Fruit fly (Drosophila melanogaster): ENCODE measurements around the gene olf413.

olf413 gene

dm6 chr3L:22197666-22198065 lies 61.8 kb downstream of the olf413 start:
- TF ChIP-seq CTCF (optimal IDR thresholded peaks at IDR 0.05): no peak
- TF ChIP-seq CG8478 (optimal IDR thresholded peaks at IDR 0.05): no peak

dm6 chr3L:22199351-22199750 lies 63.5 kb downstream of the olf413 start:
- TF ChIP-seq CG8478 (optimal IDR thresholded peaks at IDR 0.05) (no peak), CTCF (optimal IDR thresholded peaks at IDR 0.05) (no peak)

- no peak for TF ChIP-seq CG8478 (optimal IDR thresholded peaks at IDR 0.05)
- no peak for TF ChIP-seq CTCF (optimal IDR thresholded peaks at IDR 0.05)
Measured at dm6 chr3L:22204527-22204926, 68.6 kb downstream of the olf413 start.

- TF ChIP-seq CG8478 (optimal IDR thresholded peaks at IDR 0.05) (no peak), CTCF (optimal IDR thresholded peaks at IDR 0.05) (no peak)
Measured at dm6 chr3L:22207113-22207512, 71.2 kb downstream of the olf413 start.

- no peak for TF ChIP-seq CG8478 (optimal IDR thresholded peaks at IDR 0.05)
Measured at dm6 chr3L:22209658-22210057, 73.8 kb downstream of the olf413 start.

dm6 chr3L:22214725-22215124 lies 78.8 kb downstream of the olf413 start:
- peak; percentile 70 to 82 for TF ChIP-seq CTCF (optimal IDR thresholded peaks at IDR 0.05)
- no peak for TF ChIP-seq CG8478 (optimal IDR thresholded peaks at IDR 0.05)

dm6 chr3L:22223071-22223470 lies 87.2 kb downstream of the olf413 start:
- peak; percentile 84 to 87 for TF ChIP-seq CTCF (optimal IDR thresholded peaks at IDR 0.05)
- no peak for TF ChIP-seq CG8478 (optimal IDR thresholded peaks at IDR 0.05)

- TF ChIP-seq CG8478 (optimal IDR thresholded peaks at IDR 0.05): no peak
- TF ChIP-seq CTCF (optimal IDR thresholded peaks at IDR 0.05): no peak
Measured at dm6 chr3L:22237658-22238057, 101.8 kb downstream of the olf413 start.

- TF ChIP-seq CG8478 (optimal IDR thresholded peaks at IDR 0.05) (no peak), CTCF (optimal IDR thresholded peaks at IDR 0.05) (no peak)
Measured at dm6 chr3L:22242241-22242640, 106.4 kb downstream of the olf413 start.

- no peak for TF ChIP-seq CTCF (optimal IDR thresholded peaks at IDR 0.05)
- no peak for TF ChIP-seq CG8478 (optimal IDR thresholded peaks at IDR 0.05)
Measured at dm6 chr3L:22262797-22263423, 127.0 kb downstream of the olf413 start, which contains the start of the genes Rich and Ddx1. Rich (minus strand) TSS chr3L:22262921. Ddx1 (plus strand) TSS chr3L:22263369.

dm6 chr3L:22266535-22266934 lies 130.6 kb downstream of the olf413 start, which contains the start of gene CG11523:
CG11523 (minus strand) TSS chr3L:22266679.
- TF ChIP-seq CTCF (optimal IDR thresholded peaks at IDR 0.05): peak; percentile 52 to 54
- no peak for TF ChIP-seq CG8478 (optimal IDR thresholded peaks at IDR 0.05)

dm6 chr3L:22267248-22267957 lies 131.5 kb downstream of the olf413 start, which contains the start of gene Csp:
Csp (plus strand) TSS chr3L:22267382.
- TF ChIP-seq CG8478 (optimal IDR thresholded peaks at IDR 0.05): no peak
- peak; percentile 93 to 97 for TF ChIP-seq CTCF (optimal IDR thresholded peaks at IDR 0.05)

dm6 chr3L:22273529-22274301 lies 137.8 kb downstream of the olf413 start, which contains the start of gene Srpk79D:
Srpk79D (plus strand) TSS chr3L:22273985.
- no peak for TF ChIP-seq CG8478 (optimal IDR thresholded peaks at IDR 0.05)
- no peak for TF ChIP-seq CTCF (optimal IDR thresholded peaks at IDR 0.05)

dm6 chr3L:22275989-22276388 lies 140.1 kb downstream of the olf413 start:
- TF ChIP-seq CG8478 (optimal IDR thresholded peaks at IDR 0.05) (no peak), CTCF (optimal IDR thresholded peaks at IDR 0.05) (no peak)

- no peak for TF ChIP-seq CG8478 (optimal IDR thresholded peaks at IDR 0.05)
- TF ChIP-seq CTCF (optimal IDR thresholded peaks at IDR 0.05): no peak
Measured at dm6 chr3L:22276614-22277013, 140.7 kb downstream of the olf413 start.

Measured in S2 (cell line).